Worm (Caenorhabditis elegans): ENCODE data around the gene dct-6.

The dct-6 gene

DNA sequence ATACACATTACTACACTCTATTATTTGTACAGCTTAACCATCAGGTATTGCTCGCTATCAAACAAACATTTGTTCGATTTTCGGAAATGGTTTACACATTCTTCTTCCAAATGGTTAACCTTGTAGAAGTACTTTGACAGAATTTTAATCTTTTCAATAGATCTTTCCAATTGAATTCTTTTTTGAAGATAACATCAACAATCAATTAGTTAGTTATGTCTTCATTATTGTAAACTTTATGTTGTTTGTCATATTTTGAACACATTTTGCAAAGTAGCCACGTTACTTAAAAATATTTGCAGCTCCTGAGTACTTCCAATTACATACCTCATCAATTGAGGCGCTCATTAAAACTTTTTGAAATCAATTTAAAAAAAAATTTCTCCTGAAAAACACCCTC lies 845 bp upstream of the dct-6 start:
- TF ChIP-seq lin-14 (GFP tag; optimal IDR thresholded peaks at IDR 0.05): peak; percentile 3
- TF ChIP-seq nhr-85 (tag): peak; percentile 64
- TF ChIP-seq grh-1 (GFP tag; IDR thresholded peaks at IDR 0.05): no peak

DNA sequence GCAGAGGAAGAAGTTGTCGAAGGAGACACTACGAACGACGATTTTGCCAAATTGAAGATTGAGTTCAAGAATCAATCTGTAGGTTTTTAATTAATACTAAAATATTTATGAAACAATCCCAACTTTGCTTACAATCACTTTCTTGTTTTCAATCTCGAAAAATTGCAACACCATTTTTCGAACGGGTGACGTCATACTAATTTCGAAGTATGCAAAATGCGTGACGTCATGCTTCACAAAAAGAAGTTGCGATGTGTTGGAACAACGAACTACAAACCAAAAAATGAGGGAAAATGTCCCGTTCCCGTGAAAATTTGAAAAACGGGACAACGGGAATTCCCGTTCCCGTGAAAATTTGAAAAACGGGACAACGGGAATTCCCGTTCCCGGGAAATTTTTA lies 1.4 kb downstream of the dct-6 start:
- TF ChIP-seq isw-1 (GFP tag; IDR thresholded peaks at IDR 0.05): no peak
- TF ChIP-seq Y116A8C.19 (tag; optimal IDR thresholded peaks at IDR 0.05; ENCODE audit: borderline replicate concordance): no peak
- no peak for TF ChIP-seq mdl-1 (tag; optimal IDR thresholded peaks at IDR 0.05)
- TF ChIP-seq elt-2 (tag; optimal IDR thresholded peaks at IDR 0.05): no peak
- no peak for TF ChIP-seq lir-3 (tag; optimal IDR thresholded peaks at IDR 0.05; ENCODE audit: poor library complexity)
- TF ChIP-seq nhr-11 (tag; optimal IDR thresholded peaks at IDR 0.05): no peak
- no peak for TF ChIP-seq unc-130 (tag; optimal IDR thresholded peaks at IDR 0.05)
- TF ChIP-seq ets-5 (GFP tag; IDR thresholded peaks at IDR 0.05): no peak
- no peak for TF ChIP-seq fkh-10 (GFP tag; optimal IDR thresholded peaks at IDR 0.05)

DNA sequence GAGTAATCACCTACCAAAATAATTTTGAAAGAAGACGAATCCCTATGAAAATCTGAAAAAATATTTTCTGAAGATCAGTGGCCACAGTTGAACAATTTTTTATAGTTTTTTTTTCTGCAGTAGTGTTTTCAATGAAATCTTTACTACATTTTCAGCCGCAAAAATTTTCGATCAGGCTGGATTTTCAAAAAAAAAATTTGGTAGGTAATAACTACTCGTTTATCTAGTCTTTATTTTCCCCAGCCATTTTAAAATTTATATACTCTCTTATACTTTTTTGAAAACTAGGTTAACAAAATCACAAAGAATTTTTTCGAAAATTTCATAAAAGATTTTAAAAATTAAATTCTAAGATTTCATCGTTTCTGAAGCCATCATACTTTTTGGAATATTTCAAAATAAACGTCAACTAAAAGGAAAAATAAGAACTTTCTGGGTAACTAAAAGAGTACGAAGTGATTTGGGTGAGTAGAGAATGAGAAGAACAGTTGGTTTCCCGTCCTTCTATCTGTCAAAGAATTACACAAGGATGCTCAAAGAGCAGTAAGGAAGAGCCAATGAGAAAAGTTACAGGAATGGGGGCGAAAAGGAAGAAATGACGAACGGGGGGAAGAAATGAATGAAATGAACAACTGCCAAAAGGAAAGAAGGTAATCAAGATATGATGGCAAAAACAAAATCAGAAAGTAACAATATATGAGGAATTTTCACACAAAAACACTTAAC lies 9.0 kb downstream of the dct-6 start, which contains the start of gene mlp-1:
Gene mlp-1 (minus strand): TSS at position 51 of the 726 bp plus-strand sequence.
- no peak for TF ChIP-seq tlp-1 (tag; optimal IDR thresholded peaks at IDR 0.05)
- TF ChIP-seq lin-39 (tag; optimal IDR thresholded peaks at IDR 0.05): no peak
- TF ChIP-seq hpl-2 (GFP tag; optimal IDR thresholded peaks at IDR 0.05): no peak
- no peak for TF ChIP-seq sptf-1 (tag; optimal IDR thresholded peaks at IDR 0.05)
- no peak for TF ChIP-seq dpl-1 (GFP tag; optimal IDR thresholded peaks at IDR 0.05)
- no peak for TF ChIP-seq ceh-88 (GFP tag; IDR thresholded peaks at IDR 0.05)
- no peak for TF ChIP-seq blmp-1 (tag; optimal IDR thresholded peaks at IDR 0.05)
- no peak for TF ChIP-seq fkh-4 (tag; optimal IDR thresholded peaks at IDR 0.05; ENCODE audit: borderline replicate concordance)
- no peak for TF ChIP-seq fkh-8 (tag; optimal IDR thresholded peaks at IDR 0.05)

DNA sequence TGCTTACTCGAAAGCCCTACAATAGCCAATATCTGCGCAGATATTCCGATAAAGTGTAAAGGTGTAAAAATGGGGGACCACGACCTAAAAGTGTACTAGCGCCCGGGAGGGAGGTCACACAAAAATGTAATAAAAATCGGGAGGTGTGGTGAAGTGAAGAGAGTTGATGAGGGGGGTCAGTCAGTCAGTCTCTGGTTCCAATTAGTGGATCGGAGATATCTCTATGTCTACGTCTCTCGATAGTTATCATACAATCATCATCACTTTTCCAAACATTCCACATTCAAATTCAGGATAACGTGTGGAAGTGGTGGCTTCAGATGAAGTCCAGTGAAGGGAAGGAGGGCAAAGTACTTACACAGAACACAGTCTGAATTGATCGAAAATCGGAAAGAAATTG lies 9.8 kb downstream of the dct-6 start:
- no peak for TF ChIP-seq egl-27 (tag; optimal IDR thresholded peaks at IDR 0.05)
- TF ChIP-seq mab-9 (GFP tag; IDR thresholded peaks at IDR 0.05): no peak
- peak; percentile 12 for TF ChIP-seq lin-14 (GFP tag; optimal IDR thresholded peaks at IDR 0.05)
- TF ChIP-seq ceh-8 (GFP tag; optimal IDR thresholded peaks at IDR 0.05): no peak
- no peak for TF ChIP-seq unc-62 (GFP tag; optimal IDR thresholded peaks at IDR 0.05)
- peak; percentile 84 for TF ChIP-seq fkh-4 (tag; optimal IDR thresholded peaks at IDR 0.05; ENCODE audit: borderline replicate concordance)
- TF ChIP-seq dpl-1 (GFP tag; optimal IDR thresholded peaks at IDR 0.05): no peak
- TF ChIP-seq nhr-85 (tag): no peak
- TF ChIP-seq nhr-90 (tag; optimal IDR thresholded peaks at IDR 0.05; ENCODE audit: poor library complexity): no peak
- TF ChIP-seq dsc-1 (tag; optimal IDR thresholded peaks at IDR 0.05): peak; percentile 87

DNA sequence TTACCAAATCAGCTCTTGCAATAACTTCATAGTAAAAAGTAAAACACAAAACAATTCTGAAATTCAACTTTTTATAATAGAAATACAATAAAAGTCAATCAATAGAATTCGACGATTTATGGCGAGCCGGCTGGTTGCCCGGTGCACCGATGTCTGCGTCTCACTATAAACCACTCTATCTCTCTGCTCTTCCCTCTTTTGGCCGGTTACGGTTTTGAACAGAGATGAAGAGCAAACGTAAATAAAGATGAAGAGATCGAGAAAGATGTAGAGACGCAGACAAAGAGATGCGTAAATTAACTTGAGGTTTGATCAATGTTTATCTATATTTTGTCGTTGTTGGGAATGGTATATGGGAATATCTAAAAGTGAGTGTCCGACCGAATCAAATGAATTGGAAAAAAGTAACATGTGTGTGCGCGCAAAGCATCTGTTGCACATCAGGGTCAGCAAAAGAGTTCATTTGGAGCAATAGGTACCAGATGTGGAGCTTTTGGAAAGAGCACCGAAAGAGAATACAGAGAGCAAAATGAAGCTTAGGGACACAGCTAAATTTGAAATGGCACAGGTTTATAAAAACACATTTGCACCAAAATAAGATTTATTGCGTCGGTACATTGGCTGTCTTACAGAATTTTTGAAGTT lies 14.2 kb downstream of the dct-6 start:
- TF ChIP-seq fkh-4 (tag; optimal IDR thresholded peaks at IDR 0.05; ENCODE audit: borderline replicate concordance): peak; percentile 92
- no peak for TF ChIP-seq nhr-237 (tag; optimal IDR thresholded peaks at IDR 0.05)
- peak; percentile 99 for TF ChIP-seq dsc-1 (tag; optimal IDR thresholded peaks at IDR 0.05)
- TF ChIP-seq efl-1 (optimal IDR thresholded peaks at IDR 0.05): no peak
- TF ChIP-seq efl-1 (GFP tag; optimal IDR thresholded peaks at IDR 0.05 in 1 of 2): peak in 1 of 2 experiments; percentile 41
- no peak for TF ChIP-seq ceh-82 (tag; optimal IDR thresholded peaks at IDR 0.05)
- TF ChIP-seq lin-14 (GFP tag; optimal IDR thresholded peaks at IDR 0.05): peak; percentile 12
- no peak for TF ChIP-seq ceh-63 (GFP tag; optimal IDR thresholded peaks at IDR 0.05)
- peak; percentile 11 for TF ChIP-seq nhr-71 (tag; optimal IDR thresholded peaks at IDR 0.05)

Data from whole organism, L1 larva.